Worm (Caenorhabditis elegans): ENCODE data around the gene Y59C2A.2.

Gene Y59C2A.2

DNA sequence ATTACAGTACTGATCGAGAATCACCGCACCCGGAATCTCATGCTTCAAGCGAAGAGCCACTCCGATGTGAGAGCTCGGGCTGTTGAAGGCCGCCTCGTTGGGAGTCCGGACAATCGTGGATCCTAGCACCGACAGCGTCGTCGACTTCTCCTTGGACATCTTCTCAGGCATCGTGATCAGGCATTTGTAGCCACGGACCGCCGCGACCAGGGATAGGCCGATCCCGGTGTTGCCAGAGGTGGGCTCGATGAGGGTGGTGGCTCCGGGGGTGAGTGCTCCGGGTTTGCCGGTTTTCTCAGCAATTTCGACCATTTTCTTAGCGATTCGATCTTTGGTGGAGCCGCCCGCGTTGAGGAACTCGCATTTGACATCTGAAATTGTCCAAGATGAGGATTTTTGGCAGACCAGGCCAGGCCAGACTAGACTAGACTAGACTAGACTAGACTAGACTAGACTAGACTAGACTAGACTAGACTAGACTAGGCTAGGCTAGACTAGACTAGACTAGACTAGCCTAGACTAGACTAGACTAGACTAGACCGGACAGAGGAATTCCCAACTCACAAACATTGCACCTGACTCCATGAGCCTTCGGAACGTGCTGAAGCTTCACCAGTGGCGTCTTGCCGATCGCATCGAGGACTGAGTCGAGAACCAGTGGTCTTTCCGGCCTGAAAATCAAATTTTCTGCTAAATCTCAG lies 17.4 kb upstream of the Y59C2A.2 start:
- TF ChIP-seq ceh-30 (tag; optimal IDR thresholded peaks at IDR 0.05), result peak; percentile 100
- no peak for TF ChIP-seq npax-4 (tag; optimal IDR thresholded peaks at IDR 0.05)

ce11 chrII:2219880-2220279 lies 15.9 kb upstream of the Y59C2A.2 start, which contains the start of gene Y59C2A.3:
TSS of gene Y59C2A.3 (minus strand) at chrII:2219921.
- TF ChIP-seq ceh-24 (tag; optimal IDR thresholded peaks at IDR 0.05) (no peak), pros-1 (tag; optimal IDR thresholded peaks at IDR 0.05) (peak; percentile 16), ama-1 (optimal IDR thresholded peaks at IDR 0.05) (no peak), sox-2 (GFP tag; IDR thresholded peaks at IDR 0.05) (peak; percentile 29), unc-55 (GFP tag; optimal IDR thresholded peaks at IDR 0.05) (peak; percentile 35), ets-4 (tag; optimal IDR thresholded peaks at IDR 0.05) (no peak), nfya-1 (tag; optimal IDR thresholded peaks at IDR 0.05) (peak; percentile 61), hlh-6 (tag; optimal IDR thresholded peaks at IDR 0.05) (no peak), ceh-14 (tag; optimal IDR thresholded peaks at IDR 0.05) (peak; percentile 24), ttx-3 (tag; optimal IDR thresholded peaks at IDR 0.05) (no peak), ceh-34 (tag; optimal IDR thresholded peaks at IDR 0.05) (peak; percentile 35), dve-1 (tag; optimal IDR thresholded peaks at IDR 0.05) (peak; percentile 32), odd-2 (tag; optimal IDR thresholded peaks at IDR 0.05) (no peak), rnt-1 (tag; optimal IDR thresholded peaks at IDR 0.05) (peak; percentile 47), madf-2 (tag; optimal IDR thresholded peaks at IDR 0.05) (no peak), pha-2 (tag; optimal IDR thresholded peaks at IDR 0.05) (no peak), ztf-16 (tag; optimal IDR thresholded peaks at IDR 0.05) (no peak), hlh-8 (tag; optimal IDR thresholded peaks at IDR 0.05) (no peak), ceh-31 (tag; optimal IDR thresholded peaks at IDR 0.05) (peak; percentile 61), tbx-7 (tag; optimal IDR thresholded peaks at IDR 0.05) (no peak), ceh-18 (tag; optimal IDR thresholded peaks at IDR 0.05) (peak; percentile 20), ref-2 (tag; optimal IDR thresholded peaks at IDR 0.05) (peak; percentile 48), unc-3 (GFP tag; conservative IDR thresholded peaks at IDR 0.05) (no peak), unc-3 (tag; optimal IDR thresholded peaks at IDR 0.05) (no peak), unc-42 (tag; optimal IDR thresholded peaks at IDR 0.05) (peak; percentile 58), npax-4 (tag; optimal IDR thresholded peaks at IDR 0.05) (no peak), ceh-48 (tag; optimal IDR thresholded peaks at IDR 0.05) (peak; percentile 85), pqm-1 (tag; optimal IDR thresholded peaks at IDR 0.05) (no peak), tbx-2 (tag; optimal IDR thresholded peaks at IDR 0.05) (peak; percentile 56), C08G9.2 (tag; optimal IDR thresholded peaks at IDR 0.05) (peak; percentile 2), hlh-30 (tag; optimal IDR thresholded peaks at IDR 0.05; ENCODE audit: insufficient read depth) (peak; percentile 38), syd-9 (tag; optimal IDR thresholded peaks at IDR 0.05) (peak; percentile 28), lin-11 (tag; optimal IDR thresholded peaks at IDR 0.05) (no peak), unc-86 (tag; optimal IDR thresholded peaks at IDR 0.05) (no peak)

DNA sequence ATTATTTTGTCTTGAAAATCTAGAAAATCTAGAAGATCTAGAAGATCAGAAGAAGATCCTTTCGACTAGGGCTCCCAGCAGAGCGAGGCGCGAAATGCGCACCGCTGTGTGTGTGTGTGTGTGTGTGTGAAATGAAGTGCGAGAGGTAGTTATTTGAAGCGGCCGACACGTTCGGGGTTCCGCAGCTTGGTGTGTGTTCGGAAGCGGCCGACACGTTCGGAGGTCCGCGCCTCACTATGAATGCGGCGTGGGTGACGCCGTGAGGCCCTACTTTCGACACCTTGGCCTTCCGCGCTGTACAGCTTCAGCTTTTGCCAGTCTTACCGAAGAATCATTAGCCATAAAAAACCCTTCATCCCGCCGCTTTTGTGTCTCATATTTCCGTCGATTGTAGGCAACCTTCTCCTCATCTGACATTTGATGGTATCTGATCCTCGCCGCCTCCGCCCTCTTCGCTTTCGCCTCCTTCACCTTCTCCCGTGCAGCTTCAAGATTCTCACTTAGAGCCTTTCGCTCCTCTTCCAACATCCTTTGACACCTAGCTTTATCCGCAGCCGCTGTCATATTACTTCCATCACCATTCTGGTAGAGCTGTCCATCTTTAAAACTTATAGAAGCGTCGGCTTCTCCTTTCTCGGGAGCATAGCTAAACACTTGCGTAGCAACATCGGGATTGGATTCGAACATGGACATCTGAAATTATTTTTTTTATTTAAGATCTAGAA lies 13.2 kb upstream of the Y59C2A.2 start:
- no peak for TF ChIP-seq K02D7.2 (tag; optimal IDR thresholded peaks at IDR 0.05)
- TF ChIP-seq ceh-48 (tag; optimal IDR thresholded peaks at IDR 0.05), result no peak
- no peak for TF ChIP-seq odd-2 (tag; optimal IDR thresholded peaks at IDR 0.05)
- TF ChIP-seq ceh-2 (tag; optimal IDR thresholded peaks at IDR 0.05), result no peak

DNA sequence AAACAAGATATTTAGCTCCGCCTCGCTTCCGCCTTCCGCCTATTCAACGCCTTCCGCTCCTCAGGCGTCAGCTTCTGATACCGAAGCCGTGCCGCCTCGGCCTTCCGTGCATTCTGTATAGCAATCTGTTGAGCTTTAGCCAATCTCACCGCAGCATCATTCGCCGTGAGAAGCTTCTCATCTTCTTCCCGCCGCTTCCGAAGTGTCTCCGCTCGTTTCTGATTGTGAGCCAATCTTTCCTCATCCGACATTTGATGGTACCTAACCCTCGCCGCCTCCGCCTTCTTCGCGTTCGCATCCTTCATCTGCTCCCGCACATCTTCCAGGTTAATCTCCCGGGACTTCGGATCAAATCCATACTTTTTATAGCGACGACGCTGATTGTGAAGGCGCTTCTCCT lies 11.6 kb upstream of the Y59C2A.2 start:
- TF ChIP-seq ceh-18 (tag; optimal IDR thresholded peaks at IDR 0.05), result no peak
- TF ChIP-seq elt-4 (tag; optimal IDR thresholded peaks at IDR 0.05), result peak; percentile 2

All from whole organism, late embryonic.